Worm (Caenorhabditis elegans): ENCODE measurements around the gene mrps-25.

DNA sequence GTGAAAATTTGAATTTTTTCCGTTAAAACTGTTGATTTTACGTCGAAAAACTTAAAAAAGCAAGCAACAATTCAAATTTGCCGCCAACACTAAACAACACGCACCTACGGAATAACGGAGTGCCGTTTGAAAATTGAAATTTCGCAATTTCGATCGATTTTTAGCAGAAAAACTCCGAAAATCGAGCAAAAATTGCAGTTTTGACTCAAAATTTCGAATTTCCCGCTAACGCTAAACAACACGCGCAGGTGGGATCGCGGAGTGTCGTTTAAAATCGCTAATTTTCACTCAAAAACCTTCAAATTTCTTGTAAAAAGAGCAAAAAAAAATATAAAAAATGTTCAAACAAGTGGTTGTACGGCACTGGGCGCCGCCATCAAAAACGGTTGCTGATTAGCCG, 1.8 kb downstream of the mrps-25 start:
- TF ChIP-seq lsy-2 (tag; optimal IDR thresholded peaks at IDR 0.05) (no peak), elt-3 (tag; optimal IDR thresholded peaks at IDR 0.05) (no peak), zag-1 (tag; optimal IDR thresholded peaks at IDR 0.05) (no peak), nhr-12 (tag; optimal IDR thresholded peaks at IDR 0.05) (no peak), aly-2 (tag; optimal IDR thresholded peaks at IDR 0.05) (no peak), mab-5 (tag; optimal IDR thresholded peaks at IDR 0.05) (no peak), lin-39 (tag; optimal IDR thresholded peaks at IDR 0.05) (no peak), unc-55 (GFP tag; optimal IDR thresholded peaks at IDR 0.05) (no peak), lin-13 (GFP tag; optimal IDR thresholded peaks at IDR 0.05) (no peak), snpc-4 (tag; optimal IDR thresholded peaks at IDR 0.05) (no peak), crh-2 (tag; optimal IDR thresholded peaks at IDR 0.05) (no peak), sma-3 (GFP tag; optimal IDR thresholded peaks at IDR 0.05) (no peak), ceh-82 (tag; optimal IDR thresholded peaks at IDR 0.05) (no peak)

Data from whole organism, L2 larva.